Worm (Caenorhabditis elegans) whole organism, L2 larva: ENCODE results near the gene F28H6.7.

Experiments used
- nhr-25 ChIP-seq: fragments of 150-350 bp; sonication (generic microtip); optimal IDR thresholded peaks from 3 replicates; lab custom pipeline; 2014; ENCODE audit warnings: missing biosample characterization, missing genetic modification characterization
- nhr-77 ChIP-seq: fragments of 150-350 bp; optimal IDR thresholded peaks from 2 replicates; lab custom pipeline; 2014; ENCODE audit warnings: missing biosample characterization, missing genetic modification characterization
- zag-1 ChIP-seq: fragments of 150-350 bp; optimal IDR thresholded peaks from 2 replicates; lab custom pipeline; 2014; ENCODE audit warnings: missing biosample characterization, missing genetic modification characterization
- ztf-11 ChIP-seq: sonication (generic microtip); optimal IDR thresholded peaks from 2 replicates; lab custom pipeline; 2017; ENCODE audit warnings: missing biosample characterization, missing genetic modification characterization

- TF ChIP-seq nhr-77 (no peak), nhr-25 (tag; lab: Kevin White, UChicago) (no peak), ztf-11 (tag; lab: Kevin White, UChicago) (no peak), zag-1 (no peak)
Observed at ce11 chrX:14069528-14069927, 46.4 kb upstream of the F28H6.7 start.
